Worm (Caenorhabditis elegans) whole organism, L2 larva: ENCODE results near the gene C36B7.5.

Source experiments
- blmp-1 ChIP-seq: sonication (generic microtip); optimal IDR thresholded peaks from 2 replicates; lab custom pipeline; 2017; ENCODE audit warnings: missing genetic modification characterization, mild to moderate bottlenecking, missing compliant biosample characterization, antibody characterized with exemption, moderate library complexity; ENCODE audit not compliant: insufficient read depth
- ceh-82 ChIP-seq: fragments of 150-350 bp; optimal IDR thresholded peaks from 2 replicates; lab custom pipeline; 2014; ENCODE audit warnings: missing biosample characterization, missing genetic modification characterization
- crh-2 ChIP-seq: sonication (generic microtip); optimal IDR thresholded peaks from 2 replicates; lab custom pipeline; 2017; ENCODE audit warnings: missing biosample characterization, missing genetic modification characterization
- fos-1 ChIP-seq: fragments of 150-350 bp; optimal IDR thresholded peaks from 2 replicates; lab custom pipeline; 2014; ENCODE audit warnings: missing biosample characterization, missing genetic modification characterization
- lin-11 ChIP-seq: fragments of 150-350 bp; sonication (generic microtip); optimal IDR thresholded peaks from 2 replicates; lab custom pipeline; 2014; ENCODE audit warnings: missing biosample characterization, missing genetic modification characterization, inconsistent platforms, mixed read lengths
- nhr-12 ChIP-seq: fragments of 150-350 bp; optimal IDR thresholded peaks from 2 replicates; lab custom pipeline; 2014; ENCODE audit warnings: missing biosample characterization, missing genetic modification characterization
- nhr-21 ChIP-seq: fragments of 150-350 bp; optimal IDR thresholded peaks from 2 replicates; lab custom pipeline; 2014; ENCODE audit warnings: missing biosample characterization, missing genetic modification characterization
- nhr-23 ChIP-seq: fragments of 150-350 bp; optimal IDR thresholded peaks from 2 replicates; lab custom pipeline; 2014; ENCODE audit warnings: missing biosample characterization, missing genetic modification reagents, missing genetic modification characterization
- unc-62 ChIP-seq: fragments of 150-350 bp; optimal IDR thresholded peaks from 2 replicates; lab custom pipeline; 2014; ENCODE audit warnings: missing biosample characterization, missing genetic modification reagents, missing genetic modification characterization

ce11 chrX:7100290-7100689, 4.0 kb upstream of the C36B7.5 start, which contains the start of gene C36B7.6:
- TF ChIP-seq lin-11 (tag; lab: Kevin White, UChicago), result no peak
- no peak for TF ChIP-seq unc-62
- TF ChIP-seq crh-2, result peak; percentile 30
- no peak for TF ChIP-seq blmp-1 (tag; lab: Kevin White, UChicago)
- TF ChIP-seq fos-1 (tag; lab: Kevin White, UChicago), result peak; percentile 43
- TF ChIP-seq nhr-21 (tag; lab: Kevin White, UChicago), result no peak
- no peak for TF ChIP-seq nhr-23
- no peak for TF ChIP-seq nhr-12 (tag; lab: Kevin White, UChicago)
- no peak for TF ChIP-seq ceh-82 (tag; lab: Kevin White, UChicago)
